Worm (Caenorhabditis elegans): ENCODE results near the gene gldi-9.

DNA sequence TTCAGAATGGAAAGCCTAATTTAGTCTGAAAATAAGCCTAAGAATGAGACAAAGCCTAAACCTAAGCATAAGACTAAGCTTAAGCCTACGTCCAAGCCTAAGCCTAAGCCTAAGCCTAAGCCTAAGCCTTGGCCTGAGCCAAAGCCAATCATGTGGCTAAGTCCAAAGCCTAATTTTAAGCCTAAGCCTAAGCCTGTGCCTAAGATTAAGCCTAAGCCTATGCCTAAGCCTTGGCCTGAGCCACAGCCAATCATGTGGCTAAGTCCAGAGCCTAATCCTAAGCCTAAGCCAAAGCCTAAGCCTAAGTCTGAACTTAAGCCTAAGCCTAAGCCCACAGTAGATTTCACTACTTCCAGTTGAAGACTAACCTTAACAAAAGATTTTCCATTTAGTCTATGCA is 1.3 kb upstream of the gldi-9 start:
- TF ChIP-seq C08G9.2 (tag; optimal IDR thresholded peaks at IDR 0.05): no peak
- TF ChIP-seq lim-6 (tag; optimal IDR thresholded peaks at IDR 0.05): no peak
- TF ChIP-seq K02D7.2 (tag; optimal IDR thresholded peaks at IDR 0.05): no peak
- TF ChIP-seq pag-3 (tag; optimal IDR thresholded peaks at IDR 0.05; ENCODE audit: borderline replicate concordance): no peak
- TF ChIP-seq ceh-14 (tag; optimal IDR thresholded peaks at IDR 0.05): no peak
- no peak for TF ChIP-seq hlh-30 (tag; optimal IDR thresholded peaks at IDR 0.05; ENCODE audit: insufficient read depth)
- no peak for TF ChIP-seq fkh-6 (tag; optimal IDR thresholded peaks at IDR 0.05)
- no peak for TF ChIP-seq pha-2 (tag; optimal IDR thresholded peaks at IDR 0.05)
- TF ChIP-seq pha-4 (tag; optimal IDR thresholded peaks at IDR 0.05): no peak
- no peak for TF ChIP-seq Y22D7AL.16 (tag; optimal IDR thresholded peaks at IDR 0.05)

All from whole organism, late embryonic.